Worm (Caenorhabditis elegans): ENCODE results near the gene R11E3.19.

Gene R11E3.19

DNA sequence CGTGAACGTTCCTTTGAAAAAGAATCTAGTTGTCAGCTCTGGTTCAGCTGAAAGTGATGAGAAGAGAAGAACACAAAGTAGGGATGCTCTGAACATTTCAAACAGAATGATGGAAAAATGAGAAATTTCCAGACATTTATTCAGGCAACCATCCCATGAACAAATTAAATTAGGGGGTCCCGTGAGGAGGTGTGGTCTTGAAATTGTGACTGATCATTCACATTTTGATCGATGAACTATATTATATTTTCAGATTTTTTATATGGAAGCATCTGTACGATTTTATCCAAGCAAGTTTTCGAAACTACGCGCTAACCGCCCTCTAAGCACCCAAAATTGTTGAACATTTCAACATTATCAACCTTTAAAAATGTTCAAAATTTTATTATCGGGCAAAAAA lies at the start of gene R11E3.19:
Gene R11E3.19, minus strand, starts transcription at position 101 of the 400 bp plus-strand sequence.
- no peak for TF ChIP-seq him-1 (tag; optimal IDR thresholded peaks at IDR 0.05)
- TF ChIP-seq W03F9.2 (tag; optimal IDR thresholded peaks at IDR 0.05), result no peak
- TF ChIP-seq dao-5 (tag; optimal IDR thresholded peaks at IDR 0.05), result no peak

DNA sequence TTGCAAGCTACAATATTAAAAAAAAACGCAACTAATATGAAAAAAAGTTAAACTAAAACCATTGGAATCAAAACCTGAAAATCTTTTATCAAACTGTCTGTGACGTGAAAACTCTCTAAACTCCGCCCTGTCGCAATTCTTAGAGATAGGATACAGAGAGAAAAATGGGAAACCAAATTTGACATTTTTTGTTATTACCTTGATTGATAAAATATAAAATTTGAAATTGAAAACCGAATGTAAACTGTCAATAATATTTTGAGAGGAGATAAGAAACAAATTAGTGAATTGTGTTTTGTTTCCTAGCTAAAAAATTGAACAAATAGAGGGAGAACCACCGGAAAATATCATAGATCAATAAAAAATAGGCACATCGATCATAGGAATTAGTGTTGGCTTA lies 45.9 kb upstream of the R11E3.19 start:
- TF ChIP-seq dao-5 (tag; optimal IDR thresholded peaks at IDR 0.05) (no peak), W03F9.2 (tag; optimal IDR thresholded peaks at IDR 0.05) (no peak), him-1 (tag; optimal IDR thresholded peaks at IDR 0.05) (no peak)

DNA sequence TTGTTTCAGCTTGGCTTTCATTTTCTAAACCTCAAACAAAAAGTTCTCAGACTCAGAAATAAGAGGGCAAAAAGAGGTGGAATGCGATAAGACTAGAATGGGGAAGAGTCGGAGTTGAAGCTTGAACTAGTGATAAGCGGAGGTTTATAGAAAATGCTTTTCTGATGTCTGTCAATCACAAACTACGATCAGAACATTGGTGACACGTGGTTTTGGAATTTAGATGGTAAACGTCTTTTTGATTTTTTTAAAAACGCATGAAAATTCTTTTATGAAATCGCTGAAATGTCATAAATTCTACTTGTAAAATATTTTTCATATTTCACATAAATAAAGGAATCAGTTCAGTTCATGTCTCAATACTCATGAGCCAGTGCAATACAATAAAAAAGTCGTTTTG lies 45.2 kb upstream of the R11E3.19 start, which contains the start of gene H06H21.8:
Gene H06H21.8, minus strand, starts transcription at position 78 of the 400 bp plus-strand sequence.
- TF ChIP-seq dao-5 (tag; optimal IDR thresholded peaks at IDR 0.05), result no peak
- no peak for TF ChIP-seq W03F9.2 (tag; optimal IDR thresholded peaks at IDR 0.05)
- TF ChIP-seq him-1 (tag; optimal IDR thresholded peaks at IDR 0.05), result no peak

DNA sequence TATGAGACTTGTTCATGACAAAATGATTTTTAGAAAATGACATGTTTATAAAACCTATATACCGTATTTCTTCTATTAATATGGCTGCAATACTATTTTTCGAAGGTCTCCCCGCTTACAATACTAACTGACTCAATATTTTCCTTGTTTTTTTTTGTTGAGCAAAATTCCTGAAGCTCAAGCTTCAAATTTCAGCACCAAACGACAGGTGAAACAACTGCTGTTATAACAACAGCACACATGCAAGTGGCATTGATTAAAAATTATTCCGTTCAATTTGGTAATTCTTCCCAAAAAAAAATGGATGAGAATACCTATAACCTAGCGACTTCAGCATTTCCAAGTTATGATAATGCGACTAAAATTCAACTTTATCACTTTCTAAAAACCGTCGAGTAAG lies 38.3 kb upstream of the R11E3.19 start, which contains the start of gene srw-94:
Gene srw-94, plus strand, starts transcription at position 301 of the 400 bp plus-strand sequence.
- TF ChIP-seq him-1 (tag; optimal IDR thresholded peaks at IDR 0.05), result no peak
- TF ChIP-seq dao-5 (tag; optimal IDR thresholded peaks at IDR 0.05), result no peak
- no peak for TF ChIP-seq W03F9.2 (tag; optimal IDR thresholded peaks at IDR 0.05)

DNA sequence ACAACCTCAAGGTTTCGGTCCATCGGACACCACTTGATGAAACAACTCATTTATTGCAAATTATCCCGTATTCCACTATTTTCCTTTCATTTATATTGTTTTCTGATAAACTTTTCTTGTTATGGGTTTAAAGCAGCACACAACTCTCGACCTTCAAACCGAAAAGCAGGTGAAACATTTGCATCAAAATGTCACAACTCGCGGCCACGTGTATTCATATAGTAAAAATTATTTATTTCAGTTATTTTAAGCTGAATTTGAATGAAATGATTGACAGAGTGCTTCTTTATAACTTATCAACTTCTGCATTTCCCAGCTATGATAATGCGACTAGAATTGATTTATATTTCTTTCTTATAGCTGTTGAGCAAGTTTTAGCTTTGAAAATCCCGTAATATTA lies 36.0 kb upstream of the R11E3.19 start, which contains the start of gene srw-95:
Gene srw-95, plus strand, starts transcription at position 213 of the 400 bp plus-strand sequence.
- TF ChIP-seq dao-5 (tag; optimal IDR thresholded peaks at IDR 0.05) (no peak), W03F9.2 (tag; optimal IDR thresholded peaks at IDR 0.05) (no peak), him-1 (tag; optimal IDR thresholded peaks at IDR 0.05) (no peak)

DNA sequence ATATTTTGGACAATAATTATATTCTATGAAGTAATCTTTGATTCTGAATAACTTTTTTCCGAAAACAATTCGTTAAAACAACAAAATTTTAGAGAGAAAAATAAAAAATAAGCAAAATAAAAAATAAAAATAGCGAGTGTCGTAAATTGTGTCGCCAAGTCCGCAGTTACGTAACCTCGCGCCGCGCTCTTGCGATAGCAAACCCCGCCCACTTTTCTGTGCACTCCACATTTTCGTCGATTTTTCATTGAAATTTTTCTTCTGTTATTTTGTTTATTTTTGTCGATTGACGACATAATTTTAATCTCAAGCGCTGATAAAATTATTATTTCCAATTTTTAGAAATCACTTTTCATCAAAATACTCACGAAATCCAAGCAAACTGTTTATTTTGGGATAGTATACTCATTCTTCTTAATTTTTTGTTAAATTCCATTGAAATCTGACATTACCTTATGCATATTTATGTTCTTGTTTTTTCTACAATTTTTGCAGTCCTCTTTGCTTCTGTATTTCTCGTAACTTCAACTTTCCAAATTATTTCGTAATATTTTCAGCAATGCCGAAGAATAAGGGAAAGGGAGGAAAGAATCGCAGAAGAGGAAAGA lies 34.6 kb upstream of the R11E3.19 start, which contains the start of gene eif-1.A:
Gene eif-1.A, plus strand, starts transcription at position 558 of the 608 bp plus-strand sequence.
- TF ChIP-seq dao-5 (tag; optimal IDR thresholded peaks at IDR 0.05) (no peak), W03F9.2 (tag; optimal IDR thresholded peaks at IDR 0.05) (peak; percentile 91)

DNA sequence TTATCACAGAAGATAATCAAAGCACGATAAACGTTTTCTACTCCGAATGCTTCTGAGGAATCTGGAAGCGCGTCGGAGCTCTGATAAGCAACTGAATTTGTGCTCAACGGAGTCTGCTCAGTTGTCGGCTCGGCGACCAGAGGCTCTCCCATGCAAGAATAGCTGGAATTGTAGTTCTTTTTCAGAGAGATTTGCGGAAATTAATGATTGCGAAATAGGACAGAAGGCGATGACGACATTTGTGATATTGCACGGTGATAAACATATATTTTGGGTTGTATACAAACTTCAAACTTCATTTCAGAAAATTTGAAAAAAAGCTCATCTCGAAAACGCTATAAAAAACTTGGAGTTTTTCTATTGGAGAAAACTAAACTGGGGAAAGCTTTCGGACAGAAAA lies 33.9 kb upstream of the R11E3.19 start, which contains the start of gene H06H21.37:
Gene H06H21.37, minus strand, starts transcription at position 162 of the 400 bp plus-strand sequence.
- no peak for TF ChIP-seq dao-5 (tag; optimal IDR thresholded peaks at IDR 0.05)
- no peak for TF ChIP-seq W03F9.2 (tag; optimal IDR thresholded peaks at IDR 0.05)
- TF ChIP-seq him-1 (tag; optimal IDR thresholded peaks at IDR 0.05), result no peak

DNA sequence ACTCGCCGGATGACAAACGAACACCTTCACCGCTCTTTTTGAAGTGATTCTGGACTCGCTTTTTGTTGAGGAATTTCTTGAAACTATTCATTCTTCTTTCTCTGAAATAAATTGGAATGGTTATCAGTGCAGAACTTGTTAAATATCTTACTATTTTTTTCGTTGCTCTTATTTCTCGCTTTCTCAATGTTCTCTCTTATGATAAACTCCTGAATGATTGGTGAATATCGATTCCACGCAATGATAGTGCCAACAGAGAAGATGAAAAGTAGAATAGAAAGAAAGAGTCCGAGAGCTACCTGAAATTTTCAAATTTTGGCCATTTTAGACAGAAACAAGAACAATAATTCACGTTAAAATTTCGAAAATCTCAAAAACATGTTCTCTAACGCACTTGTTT lies 33.5 kb upstream of the R11E3.19 start, which contains the start of gene ubxn-6:
Gene ubxn-6, minus strand, starts transcription at position 101 of the 400 bp plus-strand sequence.
- TF ChIP-seq W03F9.2 (tag; optimal IDR thresholded peaks at IDR 0.05), result no peak
- TF ChIP-seq dao-5 (tag; optimal IDR thresholded peaks at IDR 0.05), result no peak
- TF ChIP-seq him-1 (tag; optimal IDR thresholded peaks at IDR 0.05), result no peak

DNA sequence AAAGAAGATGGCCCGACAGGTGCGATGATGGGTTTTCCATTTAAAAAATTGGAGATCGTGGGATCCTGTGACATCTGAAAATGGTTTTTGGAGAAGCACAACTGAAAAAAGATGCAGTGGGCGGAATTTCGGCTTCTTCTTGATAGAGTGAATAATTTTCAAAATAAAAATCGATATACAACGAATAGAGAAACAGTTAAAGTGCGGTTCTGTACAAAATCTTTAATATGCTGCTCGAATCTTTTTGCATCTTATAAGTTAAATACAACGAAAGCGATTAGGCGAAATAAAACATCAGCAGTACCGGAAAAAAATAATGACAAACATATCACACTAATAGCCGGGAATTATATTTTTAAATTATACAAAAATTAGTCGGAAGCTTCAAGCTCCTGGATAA lies 31.3 kb upstream of the R11E3.19 start, which contains the start of gene H06H21.11:
Gene H06H21.11, minus strand, starts transcription at position 101 of the 400 bp plus-strand sequence.
- no peak for TF ChIP-seq W03F9.2 (tag; optimal IDR thresholded peaks at IDR 0.05)
- TF ChIP-seq dao-5 (tag; optimal IDR thresholded peaks at IDR 0.05), result no peak
- TF ChIP-seq him-1 (tag; optimal IDR thresholded peaks at IDR 0.05), result no peak

DNA sequence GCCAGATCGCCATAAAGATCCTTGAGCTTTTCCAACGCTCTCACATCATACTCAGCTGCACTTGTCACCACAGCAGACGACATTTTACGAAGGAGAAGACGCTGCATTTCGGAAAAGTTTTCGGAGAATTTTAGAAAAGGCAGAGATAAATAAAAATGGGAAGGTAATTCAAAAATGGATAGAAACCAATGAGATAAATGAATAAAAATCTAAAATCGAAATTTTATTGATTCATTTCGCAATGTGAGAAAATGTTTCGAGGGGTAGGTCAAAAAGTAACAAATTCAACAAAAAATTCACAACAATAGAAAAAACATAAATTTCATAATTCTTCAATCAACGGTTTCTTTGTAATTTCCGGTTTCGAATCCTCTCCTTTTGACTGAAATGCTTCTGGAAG lies 30.6 kb upstream of the R11E3.19 start, which contains the start of gene dpf-5:
Gene dpf-5, minus strand, starts transcription at position 101 of the 400 bp plus-strand sequence.
- no peak for TF ChIP-seq him-1 (tag; optimal IDR thresholded peaks at IDR 0.05)
- TF ChIP-seq dao-5 (tag; optimal IDR thresholded peaks at IDR 0.05), result no peak
- no peak for TF ChIP-seq W03F9.2 (tag; optimal IDR thresholded peaks at IDR 0.05)

DNA sequence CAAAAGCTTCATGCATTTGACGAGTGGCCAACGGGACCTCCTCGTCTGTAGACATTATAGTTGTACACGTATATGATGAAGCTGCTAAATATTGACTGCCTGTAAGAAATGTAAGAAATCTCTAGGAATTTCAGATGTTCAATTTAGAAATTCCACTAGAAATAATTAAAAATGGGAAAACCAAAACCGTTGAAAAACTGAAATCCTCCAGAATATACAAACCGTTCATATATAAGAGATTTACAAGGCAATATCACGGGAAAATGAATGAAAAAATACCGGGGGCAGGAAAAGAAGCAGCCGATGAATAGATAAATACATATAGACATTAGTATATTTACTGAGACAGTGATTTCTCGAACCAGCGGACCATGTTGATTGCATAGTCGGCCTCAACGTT lies 26.6 kb upstream of the R11E3.19 start, which contains the start of gene dpf-7:
Gene dpf-7, minus strand, starts transcription at position 101 of the 400 bp plus-strand sequence.
- TF ChIP-seq W03F9.2 (tag; optimal IDR thresholded peaks at IDR 0.05) (no peak), dao-5 (tag; optimal IDR thresholded peaks at IDR 0.05) (no peak), him-1 (tag; optimal IDR thresholded peaks at IDR 0.05) (no peak)

DNA sequence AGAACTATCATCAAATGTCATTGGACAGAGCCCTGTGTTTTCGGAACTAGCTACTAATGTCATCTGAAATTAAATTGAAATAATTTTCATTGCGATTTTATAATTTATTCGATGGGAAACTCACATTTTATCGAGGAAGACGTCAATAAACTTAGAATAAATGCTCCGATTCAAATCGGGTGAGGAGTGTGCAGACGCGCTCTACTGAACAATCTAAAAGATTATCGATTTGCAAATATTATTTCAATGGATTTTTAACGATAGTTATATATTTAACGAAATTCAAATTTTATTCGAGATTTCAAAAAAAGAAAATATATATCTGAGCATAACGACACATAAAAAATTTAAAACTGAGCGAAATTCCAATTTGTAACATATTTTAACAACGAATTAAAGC lies 23.2 kb upstream of the R11E3.19 start, which contains the start of gene eor-1:
Gene eor-1, minus strand, starts transcription at position 65 of the 400 bp plus-strand sequence.
- TF ChIP-seq dao-5 (tag; optimal IDR thresholded peaks at IDR 0.05) (no peak), W03F9.2 (tag; optimal IDR thresholded peaks at IDR 0.05) (peak; percentile 9)

DNA sequence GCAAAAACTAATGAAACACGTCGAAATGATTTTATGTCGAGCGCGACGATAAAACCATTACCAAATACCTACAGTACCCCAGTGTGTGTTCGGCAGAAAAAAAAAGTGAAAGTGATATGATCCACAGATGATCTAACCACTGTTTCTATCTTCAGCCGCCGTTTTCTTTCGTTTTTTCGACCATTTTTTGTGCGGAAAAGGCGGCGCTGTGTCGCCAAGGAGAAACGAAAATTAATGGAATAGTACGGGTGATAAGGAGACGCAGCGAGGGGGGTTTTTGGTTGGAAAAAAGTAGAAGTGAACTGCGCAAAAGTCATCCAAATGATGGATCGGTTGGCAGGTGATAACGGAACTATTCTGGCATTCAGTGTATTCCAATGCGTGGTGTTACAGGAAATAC lies 19.2 kb upstream of the R11E3.19 start:
- TF ChIP-seq dao-5 (tag; optimal IDR thresholded peaks at IDR 0.05), result no peak
- no peak for TF ChIP-seq him-1 (tag; optimal IDR thresholded peaks at IDR 0.05)
- no peak for TF ChIP-seq W03F9.2 (tag; optimal IDR thresholded peaks at IDR 0.05)

DNA sequence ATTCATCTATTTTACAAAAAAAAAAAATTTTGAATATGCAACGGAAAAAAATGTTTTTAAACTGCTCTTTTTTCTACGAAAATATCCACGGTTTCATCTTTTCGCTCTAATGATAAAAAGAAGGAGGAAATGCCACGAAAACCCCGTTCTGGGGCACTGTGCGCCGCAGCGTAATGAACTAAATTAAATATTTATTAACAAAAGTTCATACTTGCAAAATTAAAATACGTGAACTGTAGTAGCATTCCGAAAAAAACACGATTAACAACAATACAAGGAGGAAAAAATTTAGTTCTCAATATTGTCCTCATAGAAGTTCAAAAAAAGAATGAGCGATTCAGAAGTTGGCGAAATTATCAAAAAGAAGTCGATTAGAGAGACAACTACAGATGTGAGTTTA lies 13.5 kb upstream of the R11E3.19 start, which contains the start of gene R11E3.1:
Gene R11E3.1, plus strand, starts transcription at position 301 of the 400 bp plus-strand sequence.
- TF ChIP-seq dao-5 (tag; optimal IDR thresholded peaks at IDR 0.05), result no peak
- TF ChIP-seq him-1 (tag; optimal IDR thresholded peaks at IDR 0.05), result no peak
- no peak for TF ChIP-seq W03F9.2 (tag; optimal IDR thresholded peaks at IDR 0.05)
